Worm (Caenorhabditis elegans) whole organism, mixed stage, embryonic: ENCODE results near the gene lact-7.

Experiments used
- M03D4.4 ChIP-seq: sonication (generic microtip); optimal IDR thresholded peaks from 2 replicates; lab custom pipeline; 2017; ENCODE audit warnings: mild to moderate bottlenecking, missing genetic modification characterization, missing compliant biosample characterization
- bed-3 ChIP-seq: fragments of 200-800 bp; sonication (Bioruptor generic); optimal IDR thresholded peaks from 3 replicates; lab custom pipeline; 2018; ENCODE audit warnings: mild to moderate bottlenecking, missing genetic modification characterization, moderate library complexity, missing compliant biosample characterization
- blmp-1 ChIP-seq: fragments of 150-350 bp; optimal IDR thresholded peaks from 2 replicates; lab custom pipeline; 2014; ENCODE audit warnings: missing biosample characterization, missing genetic modification characterization
- ceh-39 ChIP-seq: fragments of 150-350 bp; optimal IDR thresholded peaks from 2 replicates; lab custom pipeline; 2014; ENCODE audit warnings: missing biosample characterization, missing genetic modification characterization
- ceh-43 ChIP-seq: fragments of 200-800 bp; sonication (Bioruptor generic); optimal IDR thresholded peaks from 2 replicates; lab custom pipeline; 2018; ENCODE audit warnings: mild to moderate bottlenecking, missing genetic modification characterization, moderate library complexity, missing compliant biosample characterization
- ceh-83 ChIP-seq: fragments of 200-800 bp; sonication (Bioruptor generic); optimal IDR thresholded peaks from 2 replicates; lab custom pipeline; 2018; ENCODE audit warnings: mild to moderate bottlenecking, missing genetic modification characterization, missing compliant biosample characterization
- ces-1 ChIP-seq: fragments of 150-350 bp; optimal IDR thresholded peaks from 2 replicates; lab custom pipeline; 2014; ENCODE audit warnings: missing biosample characterization, missing genetic modification reagents, missing genetic modification characterization
- cnd-1 ChIP-seq: fragments of 200-800 bp; sonication (Bioruptor generic); optimal IDR thresholded peaks from 2 replicates; lab custom pipeline; 2018; ENCODE audit warnings: mild to moderate bottlenecking, missing genetic modification characterization, missing compliant biosample characterization
- drap-1 ChIP-seq: fragments of 200-800 bp; sonication (Bioruptor generic); optimal IDR thresholded peaks from 3 replicates; lab custom pipeline; 2018; ENCODE audit warnings: mild to moderate bottlenecking, missing genetic modification characterization, missing compliant biosample characterization
- elt-1 ChIP-seq: sonication (generic microtip); optimal IDR thresholded peaks from 2 replicates; lab custom pipeline; 2017; ENCODE audit warnings: missing genetic modification characterization, mild to moderate bottlenecking, missing compliant biosample characterization, antibody characterized with exemption, moderate library complexity, borderline replicate concordance; ENCODE audit not compliant: insufficient read depth
- elt-3 ChIP-seq: fragments of 150-350 bp; optimal IDR thresholded peaks from 2 replicates; lab custom pipeline; 2014; ENCODE audit warnings: missing biosample characterization, missing genetic modification characterization
- flh-1 ChIP-seq: fragments of 200-800 bp; sonication (Bioruptor generic); optimal IDR thresholded peaks from 2 replicates; lab custom pipeline; 2018; ENCODE audit warnings: mild to moderate bottlenecking, missing genetic modification characterization, moderate library complexity, missing compliant biosample characterization
- ham-2 ChIP-seq: fragments of 200-800 bp; sonication (Bioruptor generic); optimal IDR thresholded peaks from 2 replicates; lab custom pipeline; 2018; ENCODE audit warnings: mild to moderate bottlenecking, missing genetic modification characterization, missing compliant biosample characterization
- hlh-1 ChIP-seq: fragments of 150-350 bp; optimal IDR thresholded peaks from 2 replicates; lab custom pipeline; 2014; ENCODE audit warnings: missing biosample characterization, missing genetic modification reagents, missing genetic modification characterization
- lin-13 ChIP-seq: fragments of 150-350 bp; optimal IDR thresholded peaks from 2 replicates; lab custom pipeline; 2014; ENCODE audit warnings: missing biosample characterization, missing genetic modification characterization
- lin-32 ChIP-seq: fragments of 200-800 bp; sonication (Bioruptor generic); optimal IDR thresholded peaks from 2 replicates; lab custom pipeline; 2018; ENCODE audit warnings: mild to moderate bottlenecking, missing genetic modification characterization, missing compliant biosample characterization
- lsy-2 ChIP-seq: fragments of 150-350 bp; optimal IDR thresholded peaks from 2 replicates; lab custom pipeline; 2014; ENCODE audit warnings: missing biosample characterization, missing genetic modification characterization
- mab-5 ChIP-seq: fragments of 150-350 bp; optimal IDR thresholded peaks from 2 replicates; lab custom pipeline; 2014; ENCODE audit warnings: missing biosample characterization, missing genetic modification characterization
- mep-1 ChIP-seq: fragments of 150-350 bp; optimal IDR thresholded peaks from 2 replicates; lab custom pipeline; 2017; ENCODE audit warnings: missing biosample characterization, missing genetic modification reagents, missing genetic modification characterization, inconsistent platforms
- mls-2 ChIP-seq: sonication (generic microtip); optimal IDR thresholded peaks from 2 replicates; lab custom pipeline; 2016; ENCODE audit warnings: mild to moderate bottlenecking, missing genetic modification characterization, moderate library complexity, missing compliant biosample characterization
- nhr-12 ChIP-seq: fragments of 150-350 bp; optimal IDR thresholded peaks from 2 replicates; lab custom pipeline; 2014; ENCODE audit warnings: missing biosample characterization, missing genetic modification characterization
- nhr-2 ChIP-seq: fragments of 150-350 bp; optimal IDR thresholded peaks from 2 replicates; lab custom pipeline; 2014; ENCODE audit warnings: missing biosample characterization, missing genetic modification characterization
- nhr-237 ChIP-seq: fragments of 150-350 bp; optimal IDR thresholded peaks from 2 replicates; lab custom pipeline; 2014; ENCODE audit warnings: missing biosample characterization, missing genetic modification characterization
- nhr-28 ChIP-seq: fragments of 150-350 bp; optimal IDR thresholded peaks from 2 replicates; lab custom pipeline; 2014; ENCODE audit warnings: missing biosample characterization, missing genetic modification characterization
- nhr-76 ChIP-seq: sonication (generic microtip); optimal IDR thresholded peaks from 2 replicates; lab custom pipeline; 2017; ENCODE audit warnings: missing biosample characterization, missing genetic modification characterization
- pha-4 ChIP-seq: fragments of 150-350 bp; optimal IDR thresholded peaks from 2 replicates; lab custom pipeline; 2018; ENCODE audit warnings: missing biosample characterization, missing genetic modification reagents, missing genetic modification characterization
- sem-2 ChIP-seq: fragments of 200-800 bp; sonication (Bioruptor generic); optimal IDR thresholded peaks from 2 replicates; lab custom pipeline; 2018; ENCODE audit warnings: mild to moderate bottlenecking, missing genetic modification characterization, missing compliant biosample characterization
- snpc-4 ChIP-seq: fragments of 150-350 bp; optimal IDR thresholded peaks from 2 replicates; lab custom pipeline; 2014; ENCODE audit warnings: missing biosample characterization, missing genetic modification characterization
- sptf-1 ChIP-seq: sonication (generic microtip); optimal IDR thresholded peaks from 2 replicates; lab custom pipeline; 2017; ENCODE audit warnings: mild to moderate bottlenecking, missing genetic modification characterization, moderate library complexity, missing compliant biosample characterization
- tbx-8 ChIP-seq: fragments of 200-800 bp; sonication (Bioruptor generic); optimal IDR thresholded peaks from 2 replicates; lab custom pipeline; 2018; ENCODE audit warnings: mild to moderate bottlenecking, missing genetic modification characterization, moderate library complexity, missing compliant biosample characterization
- unc-120 ChIP-seq: sonication (generic microtip); optimal IDR thresholded peaks from 2 replicates; lab custom pipeline; 2017; ENCODE audit warnings: missing genetic modification characterization, missing compliant biosample characterization; ENCODE audit not compliant: poor library complexity, severe bottlenecking
- unc-39 ChIP-seq: fragments of 150-350 bp; optimal IDR thresholded peaks from 2 replicates; lab custom pipeline; 2014; ENCODE audit warnings: missing biosample characterization, missing genetic modification characterization
- unc-62 ChIP-seq: fragments of 150-350 bp; optimal IDR thresholded peaks from 2 replicates; lab custom pipeline; 2014; ENCODE audit warnings: missing biosample characterization, missing genetic modification reagents, missing genetic modification characterization
- zip-8 ChIP-seq: fragments of 150-350 bp; optimal IDR thresholded peaks from 2 replicates; lab custom pipeline; 2014; ENCODE audit warnings: missing biosample characterization, missing genetic modification characterization
- ztf-11 ChIP-seq: fragments of 150-350 bp; optimal IDR thresholded peaks from 2 replicates; lab custom pipeline; 2014; ENCODE audit warnings: missing biosample characterization, missing genetic modification characterization

lact-7 gene

DNA sequence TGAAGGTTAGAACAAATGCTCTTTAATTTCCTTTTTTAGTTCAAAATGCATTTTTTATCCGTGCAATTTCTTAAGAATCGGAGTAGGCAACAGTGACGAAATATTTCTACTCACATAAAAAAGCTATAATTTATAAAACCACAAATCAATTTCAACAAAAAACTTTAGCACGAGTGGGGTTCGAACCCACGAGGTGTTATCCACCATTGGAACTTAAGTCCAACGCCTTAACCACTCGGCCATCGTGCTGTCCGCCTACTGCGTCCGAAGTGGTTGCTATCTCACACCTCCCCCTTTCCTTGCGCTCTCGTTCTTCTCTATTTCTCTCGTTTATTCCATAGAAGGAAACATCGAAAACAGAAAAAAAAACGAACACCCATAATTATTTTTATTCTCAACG is 1.2 kb upstream of the lact-7 start:
- TF ChIP-seq ceh-39 (tag; lab: Kevin White, UChicago) (no peak), zip-8 (tag; lab: Kevin White, UChicago) (no peak), ceh-83 (GFP tag; lab: Kevin White, UChicago) (peak; percentile 90), ham-2 (peak; percentile 60), unc-62 (GFP tag; lab: Kevin White, UChicago) (peak; percentile 30), cnd-1 (tag; lab: Kevin White, UChicago) (peak; percentile 86), elt-1 (tag; lab: Kevin White, UChicago) (no peak), tbx-8 (GFP tag; lab: Kevin White, UChicago) (peak; percentile 72), sem-2 (GFP tag; lab: Kevin White, UChicago) (peak; percentile 79), lin-13 (tag; lab: Kevin White, UChicago) (peak; percentile 24), nhr-28 (tag; lab: Kevin White, UChicago) (peak; percentile 29), pha-4 (peak; percentile 41), unc-120 (peak; percentile 82), hlh-1 (tag; lab: Kevin White, UChicago) (peak; percentile 6), flh-1 (peak; percentile 58), nhr-76 (tag; lab: Kevin White, UChicago) (no peak), nhr-2 (tag; lab: Kevin White, UChicago) (no peak), blmp-1 (tag; lab: Kevin White, UChicago) (no peak), ceh-43 (peak; percentile 63), mep-1 (tag; lab: Kevin White, UChicago) (peak; percentile 64), snpc-4 (tag; lab: Kevin White, UChicago) (no peak), elt-3 (tag; lab: Kevin White, UChicago) (no peak), mab-5 (tag; lab: Kevin White, UChicago) (no peak), unc-39 (tag; lab: Kevin White, UChicago) (peak; percentile 28), drap-1 (GFP tag; lab: Kevin White, UChicago) (peak; percentile 85), M03D4.4 (peak; percentile 87), ztf-11 (tag; lab: Kevin White, UChicago) (peak; percentile 44), ces-1 (GFP tag; lab: Kevin White, UChicago) (peak; percentile 61), sptf-1 (tag; lab: Kevin White, UChicago) (peak; percentile 92), lsy-2 (tag; lab: Kevin White, UChicago) (no peak), lin-32 (GFP tag; lab: Kevin White, UChicago) (peak; percentile 65), nhr-237 (peak; percentile 7), bed-3 (GFP tag; lab: Kevin White, UChicago) (peak; percentile 62), mls-2 (peak; percentile 94), nhr-12 (no peak)
- TF ChIP-seq, all 35 proteins: peak for 24

DNA sequence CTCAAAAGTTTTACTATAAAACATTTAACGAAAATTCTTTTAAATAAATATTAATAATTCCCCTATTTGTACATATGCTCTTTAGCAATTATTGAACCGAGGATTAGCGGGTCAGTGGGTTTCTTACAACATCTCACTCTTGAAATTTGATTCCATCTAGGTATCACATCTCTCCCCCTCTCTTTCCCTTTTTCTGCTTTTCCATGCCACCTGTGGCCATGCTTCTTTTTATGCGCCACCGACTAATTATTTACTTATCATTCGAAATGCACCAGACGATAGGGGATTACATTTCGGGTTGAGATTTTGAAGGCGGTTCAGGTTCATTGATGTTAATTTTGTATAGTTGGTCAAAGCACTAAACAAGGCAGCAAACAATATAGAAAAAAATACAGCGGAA is 7.0 kb downstream of the lact-7 start:
- TF ChIP-seq lin-13 (tag; lab: Kevin White, UChicago) (no peak), lin-32 (GFP tag; lab: Kevin White, UChicago) (peak; percentile 20)

DNA sequence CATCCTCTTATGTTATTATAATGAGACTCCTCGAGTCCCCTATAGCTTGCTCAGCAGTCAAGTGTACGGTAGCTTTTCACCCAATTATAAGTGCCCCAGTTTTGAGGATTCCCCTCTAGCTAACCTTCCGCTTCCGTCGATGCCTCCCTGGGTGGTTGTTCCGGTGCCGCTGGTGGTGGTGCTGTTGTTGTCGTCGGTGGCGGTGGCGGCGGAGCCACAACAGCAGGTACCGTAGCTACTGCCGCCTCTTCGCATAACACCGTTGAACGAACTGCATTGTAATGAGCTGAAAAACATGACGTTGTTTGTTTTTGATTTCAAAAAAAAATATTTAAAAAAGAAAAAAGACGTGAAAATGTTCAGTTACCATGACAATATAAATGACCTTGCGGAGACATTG is 7.5 kb downstream of the lact-7 start:
- TF ChIP-seq elt-3 (tag; lab: Kevin White, UChicago) (no peak), ces-1 (GFP tag; lab: Kevin White, UChicago) (no peak), blmp-1 (tag; lab: Kevin White, UChicago) (no peak), pha-4 (no peak)

DNA sequence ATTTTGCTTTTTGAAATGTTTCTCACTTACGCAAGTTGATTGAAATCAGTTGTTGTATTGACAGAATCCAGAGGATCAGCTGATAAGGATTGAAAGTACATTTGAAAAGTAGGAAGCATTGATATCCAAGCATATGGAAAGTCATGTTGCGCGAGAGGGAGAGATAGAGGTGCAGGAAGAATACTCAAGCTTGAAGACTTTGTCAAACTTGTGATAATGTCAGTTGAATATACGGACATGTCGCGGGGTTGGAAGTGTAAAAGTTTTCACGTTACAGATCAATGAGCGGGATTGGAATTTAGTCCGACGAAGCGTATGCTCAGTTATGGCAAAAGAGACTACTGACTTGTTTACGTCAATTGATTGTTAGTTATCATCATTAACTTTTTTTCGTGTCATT is 10.4 kb downstream of the lact-7 start, which contains the start of gene ttx-3:
ttx-3 (minus strand) TSS at position 101 of the 400 bp plus-strand sequence.
- no peak for TF ChIP-seq elt-1 (tag; lab: Kevin White, UChicago)
- TF ChIP-seq ceh-39 (tag; lab: Kevin White, UChicago): no peak
- TF ChIP-seq ces-1 (GFP tag; lab: Kevin White, UChicago): no peak
- no peak for TF ChIP-seq ztf-11 (tag; lab: Kevin White, UChicago)
- no peak for TF ChIP-seq sem-2 (GFP tag; lab: Kevin White, UChicago)
- TF ChIP-seq ham-2: no peak
- TF ChIP-seq unc-120: no peak
- TF ChIP-seq drap-1 (GFP tag; lab: Kevin White, UChicago): no peak
- no peak for TF ChIP-seq ceh-83 (GFP tag; lab: Kevin White, UChicago)
- TF ChIP-seq lsy-2 (tag; lab: Kevin White, UChicago): no peak
- no peak for TF ChIP-seq flh-1
- no peak for TF ChIP-seq sptf-1 (tag; lab: Kevin White, UChicago)
- no peak for TF ChIP-seq M03D4.4
- TF ChIP-seq unc-62 (GFP tag; lab: Kevin White, UChicago): no peak
- TF ChIP-seq lin-13 (tag; lab: Kevin White, UChicago): no peak
- TF ChIP-seq bed-3 (GFP tag; lab: Kevin White, UChicago): no peak
